Fruit fly (Drosophila melanogaster): ENCODE results near the gene Polr2I.

Polr2I gene

dm6 chr3R:14344767-14345166 is 35.9 kb downstream of the Polr2I start:
- TF ChIP-seq cnc (optimal IDR thresholded peaks at IDR 0.05) (no peak), CG7101 (tag; optimal IDR thresholded peaks at IDR 0.05) (no peak), Hr96 (GFP tag; optimal IDR thresholded peaks at IDR 0.05) (no peak), CG33017 (tag; optimal IDR thresholded peaks at IDR 0.05) (no peak), Mnt (GFP tag; optimal IDR thresholded peaks at IDR 0.05) (no peak), toe (GFP tag; optimal IDR thresholded peaks at IDR 0.05) (no peak), CG1620 (GFP tag; optimal IDR thresholded peaks at IDR 0.05) (no peak), tj (GFP tag; optimal IDR thresholded peaks at IDR 0.05) (no peak), CG7045 (GFP tag; optimal IDR thresholded peaks at IDR 0.05) (no peak), Crg-1 (GFP tag; optimal IDR thresholded peaks at IDR 0.05) (no peak), cic (GFP tag; optimal IDR thresholded peaks at IDR 0.05) (no peak), CG14711 (tag; optimal IDR thresholded peaks at IDR 0.05) (no peak)

dm6 chr3R:14346838-14347745 is 38.2 kb downstream of the Polr2I start:
- TF ChIP-seq tj (GFP tag; optimal IDR thresholded peaks at IDR 0.05): peak; percentile 27
- TF ChIP-seq kay (GFP tag; ENCODE audit: borderline replicate concordance): peak; percentile 46
- TF ChIP-seq Crg-1 (GFP tag; optimal IDR thresholded peaks at IDR 0.05): no peak
- peak; percentile 3 for TF ChIP-seq bab1 (GFP tag; optimal IDR thresholded peaks at IDR 0.05)

- TF ChIP-seq kay (GFP tag; ENCODE audit: borderline replicate concordance): peak; percentile 3
- no peak for TF ChIP-seq Hr96 (GFP tag; optimal IDR thresholded peaks at IDR 0.05)
Measured at dm6 chr3R:14348480-14348879, 39.6 kb downstream of the Polr2I start.

dm6 chr3R:14351418-14351817 is 42.5 kb downstream of the Polr2I start:
- TF ChIP-seq bab1 (GFP tag; optimal IDR thresholded peaks at IDR 0.05) (no peak), toe (GFP tag; optimal IDR thresholded peaks at IDR 0.05) (no peak), CG7045 (GFP tag; optimal IDR thresholded peaks at IDR 0.05) (no peak), cic (GFP tag; optimal IDR thresholded peaks at IDR 0.05) (no peak), Clk (GFP tag; optimal IDR thresholded peaks at IDR 0.05) (no peak), Hr96 (GFP tag; optimal IDR thresholded peaks at IDR 0.05) (no peak)

- peak; percentile 64 for TF ChIP-seq CG33017 (tag; optimal IDR thresholded peaks at IDR 0.05)
- TF ChIP-seq CG14711 (tag; optimal IDR thresholded peaks at IDR 0.05): peak; percentile 54
- peak; percentile 58 for TF ChIP-seq Clk (GFP tag; optimal IDR thresholded peaks at IDR 0.05)
- TF ChIP-seq CG7101 (tag; optimal IDR thresholded peaks at IDR 0.05): peak; percentile 70
- peak; percentile 76 for TF ChIP-seq CG11617 (GFP tag; optimal IDR thresholded peaks at IDR 0.05)
- TF ChIP-seq CG12768 (GFP tag; optimal IDR thresholded peaks at IDR 0.05): peak; percentile 58
- no peak for TF ChIP-seq Mnt (GFP tag; optimal IDR thresholded peaks at IDR 0.05)
- TF ChIP-seq tj (GFP tag; optimal IDR thresholded peaks at IDR 0.05): peak; percentile 55
- TF ChIP-seq pad (GFP tag; optimal IDR thresholded peaks at IDR 0.05): peak; percentile 41
- no peak for TF ChIP-seq CG1620 (GFP tag; optimal IDR thresholded peaks at IDR 0.05)
- no peak for TF ChIP-seq cnc (optimal IDR thresholded peaks at IDR 0.05)
- no peak for TF ChIP-seq toe (GFP tag; optimal IDR thresholded peaks at IDR 0.05)
- TF ChIP-seq ovo (GFP tag; optimal IDR thresholded peaks at IDR 0.05): peak; percentile 20
- TF ChIP-seq bab1 (GFP tag; optimal IDR thresholded peaks at IDR 0.05): peak; percentile 47
- no peak for TF ChIP-seq Hr96 (GFP tag; optimal IDR thresholded peaks at IDR 0.05)
- no peak for TF ChIP-seq kay (GFP tag; ENCODE audit: borderline replicate concordance)
- TF ChIP-seq CG7045 (GFP tag; optimal IDR thresholded peaks at IDR 0.05): peak; percentile 77
Measured at dm6 chr3R:14353733-14354152, 44.9 kb downstream of the Polr2I start.

- TF ChIP-seq cnc (optimal IDR thresholded peaks at IDR 0.05): no peak
- TF ChIP-seq bab1 (GFP tag; optimal IDR thresholded peaks at IDR 0.05): no peak
- TF ChIP-seq CG1620 (GFP tag; optimal IDR thresholded peaks at IDR 0.05): no peak
- no peak for TF ChIP-seq CG14711 (tag; optimal IDR thresholded peaks at IDR 0.05)
- no peak for TF ChIP-seq tj (GFP tag; optimal IDR thresholded peaks at IDR 0.05)
- no peak for TF ChIP-seq CG33017 (tag; optimal IDR thresholded peaks at IDR 0.05)
- no peak for TF ChIP-seq cic (GFP tag; optimal IDR thresholded peaks at IDR 0.05)
- TF ChIP-seq CG11617 (GFP tag; optimal IDR thresholded peaks at IDR 0.05): no peak
Measured at dm6 chr3R:14354599-14354998, 45.7 kb downstream of the Polr2I start.

- TF ChIP-seq CG1620 (GFP tag; optimal IDR thresholded peaks at IDR 0.05) (no peak), CG14711 (tag; optimal IDR thresholded peaks at IDR 0.05) (no peak), cic (GFP tag; optimal IDR thresholded peaks at IDR 0.05) (no peak), Clk (GFP tag; optimal IDR thresholded peaks at IDR 0.05) (no peak), Crg-1 (GFP tag; optimal IDR thresholded peaks at IDR 0.05) (no peak), bab1 (GFP tag; optimal IDR thresholded peaks at IDR 0.05) (no peak), CG33017 (tag; optimal IDR thresholded peaks at IDR 0.05) (no peak), CG7045 (GFP tag; optimal IDR thresholded peaks at IDR 0.05) (no peak), pad (GFP tag; optimal IDR thresholded peaks at IDR 0.05) (no peak), Hr96 (GFP tag; optimal IDR thresholded peaks at IDR 0.05) (no peak), cnc (optimal IDR thresholded peaks at IDR 0.05) (no peak), CG11617 (GFP tag; optimal IDR thresholded peaks at IDR 0.05) (no peak), Mnt (GFP tag; optimal IDR thresholded peaks at IDR 0.05) (no peak), CG7101 (tag; optimal IDR thresholded peaks at IDR 0.05) (no peak), ovo (GFP tag; optimal IDR thresholded peaks at IDR 0.05) (no peak), CG12768 (GFP tag; optimal IDR thresholded peaks at IDR 0.05) (no peak), CG5204 (GFP tag; optimal IDR thresholded peaks at IDR 0.05) (no peak), toe (GFP tag; optimal IDR thresholded peaks at IDR 0.05) (no peak), tj (GFP tag; optimal IDR thresholded peaks at IDR 0.05) (no peak), kay (GFP tag; ENCODE audit: borderline replicate concordance) (no peak)
Measured at dm6 chr3R:14356619-14357018, 47.7 kb downstream of the Polr2I start.

Measured in whole organism, adult.